Worm (Caenorhabditis elegans) whole organism, mixed stage, embryonic: ENCODE measurements around the gene R102.2.

ENCODE experiments used
- nhr-2 ChIP-seq: fragments of 150-350 bp; optimal IDR thresholded peaks from 2 replicates; lab custom pipeline; 2014; ENCODE audit warnings: missing biosample characterization, missing genetic modification characterization
- nhr-237 ChIP-seq: fragments of 150-350 bp; optimal IDR thresholded peaks from 2 replicates; lab custom pipeline; 2014; ENCODE audit warnings: missing biosample characterization, missing genetic modification characterization
- nhr-28 ChIP-seq: fragments of 150-350 bp; optimal IDR thresholded peaks from 2 replicates; lab custom pipeline; 2014; ENCODE audit warnings: missing biosample characterization, missing genetic modification characterization
- nhr-76 ChIP-seq: sonication (generic microtip); optimal IDR thresholded peaks from 2 replicates; lab custom pipeline; 2017; ENCODE audit warnings: missing biosample characterization, missing genetic modification characterization
- pha-4 ChIP-seq: fragments of 150-350 bp; optimal IDR thresholded peaks from 2 replicates; lab custom pipeline; 2018; ENCODE audit warnings: missing biosample characterization, missing genetic modification reagents, missing genetic modification characterization
- sptf-1 ChIP-seq: sonication (generic microtip); optimal IDR thresholded peaks from 2 replicates; lab custom pipeline; 2017; ENCODE audit warnings: mild to moderate bottlenecking, missing genetic modification characterization, moderate library complexity, missing compliant biosample characterization
- unc-39 ChIP-seq: fragments of 150-350 bp; optimal IDR thresholded peaks from 2 replicates; lab custom pipeline; 2014; ENCODE audit warnings: missing biosample characterization, missing genetic modification characterization
- ztf-11 ChIP-seq: fragments of 150-350 bp; optimal IDR thresholded peaks from 2 replicates; lab custom pipeline; 2014; ENCODE audit warnings: missing biosample characterization, missing genetic modification characterization

ce11 chrIV:10697022-10697979, 9.9 kb downstream of the R102.2 start, which contains the start of gene allo-1:
- TF ChIP-seq nhr-2 (no peak), nhr-28 (tag; lab: Kevin White, UChicago) (no peak), ztf-11 (tag; lab: Kevin White, UChicago) (no peak), sptf-1 (no peak), pha-4 (no peak), nhr-76 (tag; lab: Kevin White, UChicago) (no peak), unc-39 (tag; lab: Kevin White, UChicago) (no peak), nhr-237 (tag; lab: Kevin White, UChicago) (no peak)
